Worm (Caenorhabditis elegans) whole organism, L2 larva: Measurements from ENCODE around the gene sru-22.

Source experiments
- C34F6.9 ChIP-seq: fragments of 150-350 bp; optimal IDR thresholded peaks from 2 replicates; lab custom pipeline; 2014; ENCODE audit warnings: missing biosample characterization, missing genetic modification characterization
- F13H6.1 ChIP-seq: sonication (generic microtip); optimal IDR thresholded peaks from 2 replicates; lab custom pipeline; 2016; ENCODE audit warnings: missing genetic modification characterization, missing compliant biosample characterization
- R02D3.7 ChIP-seq: fragments of 150-350 bp; optimal IDR thresholded peaks from 2 replicates; lab custom pipeline; 2014; ENCODE audit warnings: missing biosample characterization, missing genetic modification characterization
- ZK546.5 ChIP-seq: sonication (generic microtip); optimal IDR thresholded peaks from 2 replicates; lab custom pipeline; 2017; ENCODE audit warnings: missing biosample characterization, missing genetic modification characterization
- aly-2 ChIP-seq: fragments of 150-350 bp; optimal IDR thresholded peaks from 2 replicates; lab custom pipeline; 2014; ENCODE audit warnings: missing biosample characterization, missing genetic modification characterization
- blmp-1 ChIP-seq: sonication (generic microtip); optimal IDR thresholded peaks from 2 replicates; lab custom pipeline; 2017; ENCODE audit warnings: missing genetic modification characterization, mild to moderate bottlenecking, missing compliant biosample characterization, antibody characterized with exemption, moderate library complexity; ENCODE audit not compliant: insufficient read depth
- ceh-16 ChIP-seq: fragments of 150-350 bp; optimal IDR thresholded peaks from 2 replicates; lab custom pipeline; 2014; ENCODE audit warnings: missing biosample characterization, missing genetic modification characterization
- crh-2 ChIP-seq: sonication (generic microtip); optimal IDR thresholded peaks from 2 replicates; lab custom pipeline; 2017; ENCODE audit warnings: missing biosample characterization, missing genetic modification characterization
- elt-1 ChIP-seq: fragments of 150-350 bp; optimal IDR thresholded peaks from 2 replicates; lab custom pipeline; 2014; ENCODE audit warnings: missing biosample characterization, missing genetic modification characterization
- elt-3 ChIP-seq: sonication (generic microtip); optimal IDR thresholded peaks from 2 replicates; lab custom pipeline; 2017; ENCODE audit warnings: missing biosample characterization, missing genetic modification characterization
- gmeb-1 ChIP-seq: fragments of 150-350 bp; optimal IDR thresholded peaks from 2 replicates; lab custom pipeline; 2014; ENCODE audit warnings: missing biosample characterization, missing genetic modification characterization
- lin-13 ChIP-seq: fragments of 150-350 bp; optimal IDR thresholded peaks from 2 replicates; lab custom pipeline; 2014; ENCODE audit warnings: missing biosample characterization, missing genetic modification reagents, missing genetic modification characterization
- lsy-2 ChIP-seq, 2 experiments: fragments of 150-350 bp in 1 of 2; sonication (generic microtip) in 1 of 2; optimal IDR thresholded peaks; 2 replicates each; lab custom pipeline; 2014 to 2017; ENCODE audit warnings: missing biosample characterization in 2 of 2, missing genetic modification characterization in 2 of 2
- mab-5 ChIP-seq: fragments of 150-350 bp; optimal IDR thresholded peaks from 2 replicates; lab custom pipeline; 2014; ENCODE audit warnings: missing biosample characterization, missing genetic modification characterization
- mbf-1 ChIP-seq: sonication (generic microtip); optimal IDR thresholded peaks from 2 replicates; lab custom pipeline; 2017; ENCODE audit warnings: missing biosample characterization, missing genetic modification characterization
- nhr-10 ChIP-seq: sonication (generic microtip); optimal IDR thresholded peaks from 2 replicates; lab custom pipeline; 2017; ENCODE audit warnings: missing biosample characterization, missing genetic modification characterization
- nhr-11 ChIP-seq: fragments of 150-350 bp; optimal IDR thresholded peaks from 2 replicates; lab custom pipeline; 2014; ENCODE audit warnings: missing biosample characterization, missing genetic modification characterization
- nhr-12 ChIP-seq: fragments of 150-350 bp; optimal IDR thresholded peaks from 2 replicates; lab custom pipeline; 2014; ENCODE audit warnings: missing biosample characterization, missing genetic modification characterization
- nhr-129 ChIP-seq: fragments of 150-350 bp; optimal IDR thresholded peaks from 2 replicates; lab custom pipeline; 2014; ENCODE audit warnings: missing biosample characterization, missing genetic modification characterization
- nhr-21 ChIP-seq: fragments of 150-350 bp; optimal IDR thresholded peaks from 2 replicates; lab custom pipeline; 2014; ENCODE audit warnings: missing biosample characterization, missing genetic modification characterization
- nhr-23 ChIP-seq: fragments of 150-350 bp; optimal IDR thresholded peaks from 2 replicates; lab custom pipeline; 2014; ENCODE audit warnings: missing biosample characterization, missing genetic modification reagents, missing genetic modification characterization
- nhr-237 ChIP-seq: fragments of 150-350 bp; optimal IDR thresholded peaks from 2 replicates; lab custom pipeline; 2014; ENCODE audit warnings: missing biosample characterization, missing genetic modification characterization
- nhr-25 ChIP-seq: fragments of 150-350 bp; sonication (generic microtip); optimal IDR thresholded peaks from 3 replicates; lab custom pipeline; 2014; ENCODE audit warnings: missing biosample characterization, missing genetic modification characterization
- nhr-6 ChIP-seq: fragments of 150-350 bp; optimal IDR thresholded peaks from 2 replicates; lab custom pipeline; 2014; ENCODE audit warnings: missing biosample characterization, missing genetic modification characterization
- peb-1 ChIP-seq: fragments of 150-350 bp; optimal IDR thresholded peaks from 2 replicates; lab custom pipeline; 2014; ENCODE audit warnings: missing biosample characterization, missing genetic modification characterization
- sem-4 ChIP-seq: fragments of 150-350 bp; optimal IDR thresholded peaks from 2 replicates; lab custom pipeline; 2014; ENCODE audit warnings: missing biosample characterization, missing genetic modification reagents, missing genetic modification characterization
- sma-3 ChIP-seq: sonication (generic microtip); optimal IDR thresholded peaks from 2 replicates; lab custom pipeline; 2016; ENCODE audit warnings: missing genetic modification reagents, missing genetic modification characterization, missing compliant biosample characterization
- snpc-4 ChIP-seq: fragments of 150-350 bp; optimal IDR thresholded peaks from 2 replicates; lab custom pipeline; 2014; ENCODE audit warnings: missing biosample characterization, missing genetic modification characterization
- unc-39 ChIP-seq: fragments of 150-350 bp; optimal IDR thresholded peaks from 2 replicates; lab custom pipeline; 2014; ENCODE audit warnings: missing biosample characterization, missing genetic modification characterization
- unc-55 ChIP-seq: fragments of 150-350 bp; sonication (generic microtip); optimal IDR thresholded peaks from 3 replicates; lab custom pipeline; 2014; ENCODE audit warnings: missing biosample characterization, missing genetic modification reagents, missing genetic modification characterization
- unc-62 ChIP-seq: fragments of 150-350 bp; optimal IDR thresholded peaks from 2 replicates; lab custom pipeline; 2014; ENCODE audit warnings: missing biosample characterization, missing genetic modification reagents, missing genetic modification characterization
- zag-1 ChIP-seq: fragments of 150-350 bp; optimal IDR thresholded peaks from 2 replicates; lab custom pipeline; 2014; ENCODE audit warnings: missing biosample characterization, missing genetic modification characterization
- ztf-1 ChIP-seq: fragments of 200-800 bp; sonication (Bioruptor generic); conservative IDR thresholded peaks from 2 replicates; pipeline ENCODE4 v1.3.6; 2022; ENCODE audit warnings: missing genetic modification characterization, missing compliant biosample characterization
- ztf-11 ChIP-seq: sonication (generic microtip); optimal IDR thresholded peaks from 2 replicates; lab custom pipeline; 2017; ENCODE audit warnings: missing biosample characterization, missing genetic modification characterization
- ztf-4 ChIP-seq: fragments of 150-350 bp; optimal IDR thresholded peaks from 2 replicates; lab custom pipeline; 2014; ENCODE audit warnings: missing biosample characterization, missing genetic modification characterization

sru-22 gene

ce11 chrV:15955497-15955896, 19.2 kb downstream of the sru-22 start, which contains the start of gene srh-186:
Gene srh-186, plus strand, starts transcription at chrV:15955797.
- TF ChIP-seq ceh-16 (no peak), nhr-129 (tag; lab: Kevin White, UChicago) (no peak), mab-5 (tag; lab: Kevin White, UChicago) (no peak), C34F6.9 (tag; lab: Kevin White, UChicago) (no peak), R02D3.7 (tag; lab: Kevin White, UChicago) (no peak), nhr-237 (tag; lab: Kevin White, UChicago) (no peak), nhr-12 (tag; lab: Kevin White, UChicago) (no peak), ztf-4 (tag; lab: Kevin White, UChicago) (no peak), nhr-6 (tag; lab: Kevin White, UChicago) (no peak), lin-13 (GFP tag; lab: Kevin White, UChicago) (no peak), nhr-23 (tag; lab: Kevin White, UChicago) (no peak), nhr-21 (tag; lab: Kevin White, UChicago) (no peak), ztf-11 (tag; lab: Kevin White, UChicago) (no peak), mbf-1 (tag; lab: Kevin White, UChicago) (no peak), crh-2 (tag; lab: Kevin White, UChicago) (no peak), ztf-1 (GFP tag; lab: Robert Waterston, UW) (no peak)
- TF ChIP-seq, all 48 proteins: peak for 0

- no peak for TF ChIP-seq nhr-25 (tag; lab: Kevin White, UChicago)
- TF ChIP-seq nhr-129 (tag; lab: Kevin White, UChicago) = no peak
- TF ChIP-seq zag-1 = no peak
- TF ChIP-seq nhr-10 (tag; lab: Kevin White, UChicago) = no peak
- no peak for TF ChIP-seq sem-4 (tag; lab: Kevin White, UChicago)
- TF ChIP-seq snpc-4 (tag; lab: Kevin White, UChicago) = no peak
These were observed 19.8 kb downstream of the sru-22 start, which contains the start of gene srw-57 for ce11 chrV:15954932-15955331. Gene srw-57, minus strand, starts transcription at chrV:15955032.

- no peak for TF ChIP-seq ZK546.5 (tag; lab: Kevin White, UChicago)
- no peak for TF ChIP-seq gmeb-1 (tag; lab: Kevin White, UChicago)
- no peak for TF ChIP-seq lsy-2 (tag; optimal IDR thresholded peaks at IDR 0.05; lab: Kevin White, UChicago)
- TF ChIP-seq peb-1 = no peak
- no peak for TF ChIP-seq ceh-16
- TF ChIP-seq mbf-1 (tag; lab: Kevin White, UChicago) = no peak
- TF ChIP-seq ztf-1 (GFP tag; lab: Robert Waterston, UW) = no peak
- no peak for TF ChIP-seq nhr-21 (tag; lab: Kevin White, UChicago)
- no peak for TF ChIP-seq nhr-12 (tag; lab: Kevin White, UChicago)
- no peak for TF ChIP-seq unc-39 (tag; lab: Kevin White, UChicago)
- no peak for TF ChIP-seq ztf-4 (tag; lab: Kevin White, UChicago)
- TF ChIP-seq aly-2 (tag; lab: Kevin White, UChicago) = no peak
- TF ChIP-seq mab-5 (tag; lab: Kevin White, UChicago) = no peak
These were observed 22.0 kb downstream of the sru-22 start, which contains the start of gene srw-56 for ce11 chrV:15952762-15953161. Gene srw-56, minus strand, starts transcription at chrV:15952862.

ce11 chrV:15950903-15951302, 23.8 kb downstream of the sru-22 start, which contains the start of gene srw-59:
Gene srw-59, minus strand, starts transcription at chrV:15951003.
- TF ChIP-seq F13H6.1 = no peak
- no peak for TF ChIP-seq nhr-6 (tag; lab: Kevin White, UChicago)
- no peak for TF ChIP-seq unc-62 (GFP tag; lab: Kevin White, UChicago)
- no peak for TF ChIP-seq nhr-21 (tag; lab: Kevin White, UChicago)
- no peak for TF ChIP-seq elt-3 (tag; lab: Kevin White, UChicago)
- no peak for TF ChIP-seq mab-5 (tag; lab: Kevin White, UChicago)
- no peak for TF ChIP-seq nhr-11
- TF ChIP-seq ztf-4 (tag; lab: Kevin White, UChicago) = no peak
- no peak for TF ChIP-seq zag-1
- no peak for TF ChIP-seq sma-3 (GFP tag; lab: Kevin White, UChicago)
- TF ChIP-seq unc-55 (GFP tag; lab: Kevin White, UChicago) = no peak
- no peak for TF ChIP-seq ceh-16
- no peak for TF ChIP-seq elt-1
- TF ChIP-seq blmp-1 (tag; lab: Kevin White, UChicago) = no peak
- TF ChIP-seq nhr-25 (tag; lab: Kevin White, UChicago) = no peak
- no peak for TF ChIP-seq lin-13 (GFP tag; lab: Kevin White, UChicago)
- TF ChIP-seq ZK546.5 (tag; lab: Kevin White, UChicago) = no peak
